Worm (Caenorhabditis elegans) whole organism, L3 larva: Measurements from ENCODE around the gene nekl-4.

Experiments used
- R02D3.7 ChIP-seq: fragments of 150-350 bp; optimal IDR thresholded peaks from 2 replicates; lab custom pipeline; 2014; ENCODE audit warnings: missing biosample characterization, missing genetic modification characterization
- ZK546.5 ChIP-seq: sonication (generic microtip); optimal IDR thresholded peaks from 2 replicates; lab custom pipeline; 2017; ENCODE audit warnings: missing biosample characterization, missing genetic modification characterization
- aly-2 ChIP-seq: fragments of 150-350 bp; optimal IDR thresholded peaks from 2 replicates; lab custom pipeline; 2014; ENCODE audit warnings: missing biosample characterization, missing genetic modification characterization
- ama-1 ChIP-seq: fragments of 150-350 bp; optimal IDR thresholded peaks from 2 replicates; lab custom pipeline; 2018
- ceh-16 ChIP-seq: sonication (generic microtip); optimal IDR thresholded peaks from 2 replicates; lab custom pipeline; 2017; ENCODE audit warnings: missing biosample characterization, missing genetic modification characterization
- ceh-28 ChIP-seq: fragments of 150-350 bp; optimal IDR thresholded peaks from 2 replicates; lab custom pipeline; 2014; ENCODE audit warnings: missing biosample characterization, missing genetic modification reagents, missing genetic modification characterization
- ceh-82 ChIP-seq: fragments of 150-350 bp; optimal IDR thresholded peaks from 2 replicates; lab custom pipeline; 2014; ENCODE audit warnings: missing biosample characterization, missing genetic modification characterization
- ceh-9 ChIP-seq: sonication (generic microtip); optimal IDR thresholded peaks from 2 replicates; lab custom pipeline; 2018; ENCODE audit warnings: missing biosample characterization, missing genetic modification characterization
- daf-12 ChIP-seq: fragments of 150-350 bp; optimal IDR thresholded peaks from 2 replicates; lab custom pipeline; 2014; ENCODE audit warnings: missing biosample characterization, missing genetic modification reagents, missing genetic modification characterization
- egl-27 ChIP-seq: sonication (generic microtip); optimal IDR thresholded peaks from 4 replicates; lab custom pipeline; 2017; ENCODE audit warnings: missing biosample characterization, missing genetic modification reagents, missing genetic modification characterization
- egl-5 ChIP-seq: fragments of 150-350 bp; optimal IDR thresholded peaks from 2 replicates; lab custom pipeline; 2017; ENCODE audit warnings: missing biosample characterization, missing genetic modification reagents, missing genetic modification characterization, inconsistent platforms
- elt-1 ChIP-seq: fragments of 150-350 bp; optimal IDR thresholded peaks from 2 replicates; lab custom pipeline; 2014; ENCODE audit warnings: missing biosample characterization, missing genetic modification characterization
- elt-2 ChIP-seq: sonication (generic microtip); optimal IDR thresholded peaks from 2 replicates; lab custom pipeline; 2016; ENCODE audit warnings: missing genetic modification reagents, mild to moderate bottlenecking, missing genetic modification characterization, missing compliant biosample characterization
- elt-3 ChIP-seq, 3 experiments: fragments of 150-350 bp in 1 of 3; sonication (generic microtip) in 2 of 3; optimal IDR thresholded peaks; 2 replicates in 2 of 3; 4 replicates in 1 of 3; lab custom pipeline; 2014 to 2017; ENCODE audit warnings: missing biosample characterization in 3 of 3, missing genetic modification characterization in 3 of 3
- eor-1 ChIP-seq, 2 experiments: fragments of 150-350 bp; optimal IDR thresholded peaks; 2 replicates each; lab custom pipeline; 2014 to 2018; ENCODE audit warnings: missing biosample characterization in 2 of 2, missing genetic modification characterization in 2 of 2
- fkh-10 ChIP-seq: sonication (generic microtip); optimal IDR thresholded peaks from 2 replicates; lab custom pipeline; 2017; ENCODE audit warnings: missing biosample characterization, missing genetic modification reagents, missing genetic modification characterization
- fkh-2 ChIP-seq: fragments of 150-350 bp; optimal IDR thresholded peaks from 2 replicates; lab custom pipeline; 2014; ENCODE audit warnings: missing biosample characterization, missing genetic modification reagents, missing genetic modification characterization
- fos-1 ChIP-seq: fragments of 150-350 bp; optimal IDR thresholded peaks from 2 replicates; lab custom pipeline; 2014; ENCODE audit warnings: missing biosample characterization, missing genetic modification characterization
- hmg-11 ChIP-seq: sonication (generic microtip); optimal IDR thresholded peaks from 2 replicates; lab custom pipeline; 2016; ENCODE audit warnings: missing genetic modification characterization, missing compliant biosample characterization
- jun-1 ChIP-seq: fragments of 150-350 bp; optimal IDR thresholded peaks from 2 replicates; lab custom pipeline; 2014; ENCODE audit warnings: missing biosample characterization, missing genetic modification reagents, missing genetic modification characterization
- lin-15B ChIP-seq: fragments of 150-350 bp; optimal IDR thresholded peaks from 2 replicates; lab custom pipeline; 2014; ENCODE audit warnings: missing biosample characterization, missing genetic modification characterization
- lin-39 ChIP-seq: fragments of 150-350 bp; optimal IDR thresholded peaks from 2 replicates; lab custom pipeline; 2018; ENCODE audit warnings: missing biosample characterization, missing genetic modification reagents, missing genetic modification characterization
- lsy-12 ChIP-seq: sonication (generic microtip); optimal IDR thresholded peaks from 2 replicates; lab custom pipeline; 2016; ENCODE audit warnings: mild to moderate bottlenecking, missing genetic modification characterization, missing compliant biosample characterization
- mdl-1 ChIP-seq: fragments of 150-350 bp; optimal IDR thresholded peaks from 2 replicates; lab custom pipeline; 2014; ENCODE audit warnings: missing biosample characterization, missing genetic modification characterization
- mml-1 ChIP-seq: fragments of 150-350 bp; sonication (generic microtip); optimal IDR thresholded peaks from 3 replicates; lab custom pipeline; 2014; ENCODE audit warnings: missing biosample characterization, missing genetic modification characterization
- nfya-1 ChIP-seq: sonication (generic microtip); optimal IDR thresholded peaks from 2 replicates; lab custom pipeline; 2017; ENCODE audit warnings: missing genetic modification characterization, mild to moderate bottlenecking, missing compliant biosample characterization, antibody characterized with exemption, moderate library complexity; ENCODE audit not compliant: insufficient read depth
- nhr-11 ChIP-seq: fragments of 150-350 bp; optimal IDR thresholded peaks from 2 replicates; lab custom pipeline; 2014; ENCODE audit warnings: missing biosample characterization, missing genetic modification characterization
- nhr-12 ChIP-seq: fragments of 150-350 bp; optimal IDR thresholded peaks from 2 replicates; lab custom pipeline; 2014; ENCODE audit warnings: missing biosample characterization, missing genetic modification characterization
- nhr-23 ChIP-seq: fragments of 150-350 bp; optimal IDR thresholded peaks from 2 replicates; lab custom pipeline; 2014; ENCODE audit warnings: missing biosample characterization, missing genetic modification reagents, missing genetic modification characterization
- nhr-237 ChIP-seq: fragments of 150-350 bp; optimal IDR thresholded peaks from 2 replicates; lab custom pipeline; 2014; ENCODE audit warnings: missing biosample characterization, missing genetic modification characterization
- nhr-25 ChIP-seq: sonication (generic microtip); optimal IDR thresholded peaks from 2 replicates; lab custom pipeline; 2017; ENCODE audit warnings: missing biosample characterization, missing genetic modification characterization
- nhr-28 ChIP-seq: fragments of 150-350 bp; optimal IDR thresholded peaks from 2 replicates; lab custom pipeline; 2014; ENCODE audit warnings: missing biosample characterization, missing genetic modification characterization
- nhr-43 ChIP-seq: sonication (generic microtip); optimal IDR thresholded peaks from 2 replicates; lab custom pipeline; 2016; ENCODE audit warnings: mild to moderate bottlenecking, missing genetic modification characterization, missing compliant biosample characterization; ENCODE audit not compliant: poor library complexity, severe bottlenecking
- nhr-67 ChIP-seq: fragments of 150-350 bp; optimal IDR thresholded peaks from 2 replicates; lab custom pipeline; 2014; ENCODE audit warnings: missing biosample characterization, missing genetic modification characterization
- nhr-76 ChIP-seq: fragments of 150-350 bp; sonication (generic microtip); optimal IDR thresholded peaks from 5 replicates; lab custom pipeline; 2014; ENCODE audit warnings: missing biosample characterization, missing genetic modification characterization
- nhr-77 ChIP-seq: fragments of 150-350 bp; optimal IDR thresholded peaks from 2 replicates; lab custom pipeline; 2014; ENCODE audit warnings: missing biosample characterization, missing genetic modification characterization
- pha-4 ChIP-seq: fragments of 150-350 bp; optimal IDR thresholded peaks from 2 replicates; lab custom pipeline; 2014; ENCODE audit warnings: missing biosample characterization, missing genetic modification reagents, missing genetic modification characterization
- pqm-1 ChIP-seq: fragments of 150-350 bp; optimal IDR thresholded peaks from 2 replicates; lab custom pipeline; 2017; ENCODE audit warnings: missing biosample characterization, missing genetic modification characterization, inconsistent platforms
- sea-2 ChIP-seq: fragments of 150-350 bp; sonication (generic microtip); optimal IDR thresholded peaks from 4 replicates; lab custom pipeline; 2014; ENCODE audit warnings: missing biosample characterization, missing genetic modification reagents, missing genetic modification characterization
- skn-1 ChIP-seq: fragments of 150-350 bp; optimal IDR thresholded peaks from 2 replicates; lab custom pipeline; 2014; ENCODE audit warnings: missing biosample characterization, missing genetic modification characterization
- snpc-4 ChIP-seq: fragments of 150-350 bp; optimal IDR thresholded peaks from 2 replicates; lab custom pipeline; 2014; ENCODE audit warnings: missing biosample characterization, missing genetic modification characterization
- tbx-2 ChIP-seq: sonication (generic microtip); optimal IDR thresholded peaks from 2 replicates; lab custom pipeline; 2016; ENCODE audit warnings: mild to moderate bottlenecking, missing genetic modification characterization, missing compliant biosample characterization
- unc-39 ChIP-seq: sonication (generic microtip); optimal IDR thresholded peaks from 4 replicates; lab custom pipeline; 2017; ENCODE audit warnings: missing biosample characterization, missing genetic modification characterization
- unc-62 ChIP-seq: fragments of 150-350 bp; sonication (generic microtip); optimal IDR thresholded peaks from 4 replicates; lab custom pipeline; 2014; ENCODE audit warnings: missing biosample characterization, missing genetic modification reagents, missing genetic modification characterization
- zag-1 ChIP-seq: fragments of 150-350 bp; optimal IDR thresholded peaks from 2 replicates; lab custom pipeline; 2014; ENCODE audit warnings: missing biosample characterization, missing genetic modification characterization
- ztf-11 ChIP-seq: fragments of 150-350 bp; optimal IDR thresholded peaks from 2 replicates; lab custom pipeline; 2014; ENCODE audit warnings: missing biosample characterization, missing genetic modification characterization
- ztf-4 ChIP-seq: fragments of 150-350 bp; optimal IDR thresholded peaks from 2 replicates; lab custom pipeline; 2014; ENCODE audit warnings: missing biosample characterization, missing genetic modification characterization

Gene nekl-4

DNA sequence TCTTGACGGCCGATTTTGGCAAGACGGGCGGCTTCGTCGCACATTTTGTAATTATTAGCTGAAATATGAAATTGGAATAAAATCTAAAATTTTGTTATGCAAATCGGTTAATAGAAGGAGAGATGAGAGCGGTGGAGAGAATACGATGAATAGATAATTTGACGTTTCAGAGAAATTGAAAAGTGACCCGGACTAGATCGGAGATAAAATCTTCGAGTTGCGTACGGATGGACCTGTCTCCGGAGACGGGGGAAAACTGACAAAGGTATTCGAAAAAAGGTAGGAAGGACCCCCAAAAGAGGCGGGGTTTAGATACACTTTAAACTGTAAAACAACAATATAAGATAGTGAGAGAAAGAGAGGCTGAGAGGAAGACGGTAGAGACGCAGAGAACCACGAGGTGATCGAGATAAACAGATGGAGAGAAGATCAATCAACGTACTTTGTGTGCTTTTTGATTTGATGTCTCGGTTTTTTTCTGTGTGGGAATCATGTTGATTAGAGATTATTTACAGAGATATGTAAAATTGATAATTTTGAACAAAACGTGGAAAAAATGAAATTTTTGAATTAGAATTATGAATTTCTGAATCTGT, 34.8 kb upstream of the nekl-4 start, which contains the start of gene F09F7.6:
TSS of gene F09F7.6 (minus strand) at position 64 of the 596 bp plus-strand sequence.
- no peak for TF ChIP-seq ceh-9
- peak; percentile 44 for TF ChIP-seq jun-1 (tag; lab: Kevin White, UChicago)
- peak; percentile 95 for TF ChIP-seq elt-1 (tag; lab: Kevin White, UChicago)
- no peak for TF ChIP-seq nhr-67
- TF ChIP-seq nhr-43 (tag; lab: Kevin White, UChicago) = peak; percentile 78
- TF ChIP-seq egl-27 (tag; lab: Kevin White, UChicago) = no peak
- no peak for TF ChIP-seq aly-2 (tag; lab: Kevin White, UChicago)
- no peak for TF ChIP-seq unc-39
- no peak for TF ChIP-seq ZK546.5
- no peak for TF ChIP-seq sea-2 (GFP tag; lab: Kevin White, UChicago)
- TF ChIP-seq ceh-28 (tag; lab: Kevin White, UChicago) = peak; percentile 27
- TF ChIP-seq zag-1 (tag; lab: Kevin White, UChicago) = no peak
- TF ChIP-seq ztf-4 (tag; lab: Kevin White, UChicago) = no peak
- TF ChIP-seq elt-2 (tag; lab: Kevin White, UChicago) = peak; percentile 81
- TF ChIP-seq elt-3 (tag; optimal IDR thresholded peaks at IDR 0.05; lab: Kevin White, UChicago) = no peak
- TF ChIP-seq nhr-12 (tag; lab: Kevin White, UChicago) = no peak
- TF ChIP-seq unc-62 (GFP tag; lab: Kevin White, UChicago) = no peak
- no peak for TF ChIP-seq lin-15B (tag; lab: Kevin White, UChicago)
- TF ChIP-seq ztf-11 (tag; lab: Kevin White, UChicago) = no peak
- TF ChIP-seq egl-5 (tag; lab: Kevin White, UChicago) = peak; percentile 37
- no peak for TF ChIP-seq fkh-2 (tag; lab: Kevin White, UChicago)
- TF ChIP-seq nhr-237 (tag; lab: Kevin White, UChicago) = no peak
- no peak for TF ChIP-seq lsy-12 (tag; lab: Kevin White, UChicago)
- no peak for TF ChIP-seq nhr-76 (tag; lab: Kevin White, UChicago)
- TF ChIP-seq ceh-16 (tag; lab: Kevin White, UChicago) = no peak
- TF ChIP-seq pha-4 (tag; lab: Kevin White, UChicago) = peak; percentile 85
- no peak for TF ChIP-seq nhr-28 (tag; lab: Kevin White, UChicago)
- TF ChIP-seq ama-1 (lab: Kevin White, UChicago) = peak; percentile 87
- peak; percentile 53 for TF ChIP-seq nfya-1 (tag; lab: Kevin White, UChicago)
- no peak for TF ChIP-seq eor-1 (tag; optimal IDR thresholded peaks at IDR 0.05; lab: Kevin White, UChicago)
- TF ChIP-seq skn-1 = no peak
- peak; percentile 47 for TF ChIP-seq lin-39 (tag; lab: Kevin White, UChicago)
- peak; percentile 75 for TF ChIP-seq nhr-25 (tag; lab: Kevin White, UChicago)
- no peak for TF ChIP-seq fkh-10 (GFP tag; lab: Kevin White, UChicago)
- no peak for TF ChIP-seq mml-1 (tag; lab: Kevin White, UChicago)
- no peak for TF ChIP-seq snpc-4 (tag; lab: Kevin White, UChicago)
- TF ChIP-seq pqm-1 = peak; percentile 92
- peak; percentile 8 for TF ChIP-seq R02D3.7
- TF ChIP-seq hmg-11 (tag; lab: Kevin White, UChicago) = no peak
- no peak for TF ChIP-seq nhr-11
- no peak for TF ChIP-seq ceh-82 (tag; lab: Kevin White, UChicago)
- no peak for TF ChIP-seq nhr-77 (tag; lab: Kevin White, UChicago)
- peak; percentile 35 for TF ChIP-seq mdl-1 (tag; lab: Kevin White, UChicago)
- TF ChIP-seq nhr-23 (tag; lab: Kevin White, UChicago) = peak; percentile 58
- TF ChIP-seq fos-1 (tag; lab: Kevin White, UChicago) = no peak
- no peak for TF ChIP-seq daf-12 (tag; lab: Kevin White, UChicago)
- TF ChIP-seq tbx-2 (tag; lab: Kevin White, UChicago) = no peak
